Worm (Caenorhabditis elegans): ENCODE results near the gene spp-29.

- TF ChIP-seq nhr-237 (tag; optimal IDR thresholded peaks at IDR 0.05) (no peak), nhr-76 (tag; optimal IDR thresholded peaks at IDR 0.05) (no peak), hlh-11 (tag; optimal IDR thresholded peaks at IDR 0.05) (no peak), fos-1 (tag; optimal IDR thresholded peaks at IDR 0.05) (no peak)
These were observed 23.3 kb downstream of the spp-29 start, which contains the start of gene str-93 for ce11 chrV:17673343-17673742.

Measured in whole organism, L4 larva.